Worm (Caenorhabditis elegans): ENCODE results near the gene pssy-2.

- TF ChIP-seq tra-4 (tag; optimal IDR thresholded peaks at IDR 0.05) (no peak), hmbx-1 (tag; optimal IDR thresholded peaks at IDR 0.05) (no peak)
Measured at ce11 chrIII:13426036-13426435, 45.6 kb upstream of the pssy-2 start, which contains the start of gene cope-1.

Measured in whole organism, early embryonic.